Fruit fly (Drosophila melanogaster): ENCODE results near the gene Mkp3.

dm6 chr3L:19054266-19054665, 32.0 kb downstream of the Mkp3 start:
- TF ChIP-seq woc (GFP tag; optimal IDR thresholded peaks at IDR 0.05) (no peak), Hnf4 (GFP tag; optimal IDR thresholded peaks at IDR 0.05) (no peak), brk (GFP tag; optimal IDR thresholded peaks at IDR 0.05) (no peak)

Data from whole organism, wandering third instar larva.